Fruit fly (Drosophila melanogaster): ENCODE measurements around the gene Fur1.

The Fur1 gene

dm6 chr3R:25489116-25489515, 16.3 kb upstream of the Fur1 start (continued):
- TF ChIP-seq vfl (GFP tag; optimal IDR thresholded peaks at IDR 0.05): no peak
- TF ChIP-seq hth (optimal IDR thresholded peaks at IDR 0.05): no peak
- no peak for TF ChIP-seq Rx (GFP tag; IDR thresholded peaks at IDR 0.05)
- TF ChIP-seq ranshi (GFP tag; IDR thresholded peaks at IDR 0.05): peak; percentile 63
- no peak for TF ChIP-seq Pdp1 (GFP tag; optimal IDR thresholded peaks at IDR 0.05)
- no peak for TF ChIP-seq CG10565 (GFP tag; optimal IDR thresholded peaks at IDR 0.05)
- peak in 1 of 2 experiments; percentile 51 for TF ChIP-seq Eip74EF (GFP tag; optimal IDR thresholded peaks at IDR 0.05)
- TF ChIP-seq gfzf (GFP tag; optimal IDR thresholded peaks at IDR 0.05): no peak
- no peak for TF ChIP-seq ash1 (GFP tag; optimal IDR thresholded peaks at IDR 0.05)
- TF ChIP-seq CG4820 (GFP tag; optimal IDR thresholded peaks at IDR 0.05): peak; percentile 56
- no peak; the same call in 1 of the 2 replicates for TF ChIP-seq wdn (GFP tag; IDR thresholded peaks at IDR 0.05)
- no peak for TF ChIP-seq Dll (GFP tag; IDR thresholded peaks at IDR 0.05; ENCODE audit: partially characterized antibody)
- TF ChIP-seq MESR4 (GFP tag; optimal IDR thresholded peaks at IDR 0.05): no peak
- peak; percentile 68 for TF ChIP-seq CG2875 (GFP tag; optimal IDR thresholded peaks at IDR 0.05)
- TF ChIP-seq her (GFP tag; optimal IDR thresholded peaks at IDR 0.05): no peak
- peak; percentile 68 for TF ChIP-seq CG12104 (GFP tag; optimal IDR thresholded peaks at IDR 0.05)
- TF ChIP-seq danr (GFP tag; IDR thresholded peaks at IDR 0.05): peak; percentile 42; the same call in 1 of the 2 replicates
- no peak for TF ChIP-seq Stat92E (GFP tag; optimal IDR thresholded peaks at IDR 0.05)
- TF ChIP-seq CG14441 (GFP tag; IDR thresholded peaks at IDR 0.05): peak; percentile 55; the same call in 1 of the 2 replicates
- TF ChIP-seq CG8944 (GFP tag; optimal IDR thresholded peaks at IDR 0.05): no peak
- TF ChIP-seq ac (GFP tag; optimal IDR thresholded peaks at IDR 0.05): no peak
- peak; percentile 85 for TF ChIP-seq CG2712 (tag; optimal IDR thresholded peaks at IDR 0.05)
- peak; percentile 8 for TF ChIP-seq CG18476 (GFP tag; optimal IDR thresholded peaks at IDR 0.05)
- TF ChIP-seq CG8089 (GFP tag; optimal IDR thresholded peaks at IDR 0.05): no peak
- no peak for TF ChIP-seq knrl (GFP tag; IDR thresholded peaks at IDR 0.05; ENCODE audit: partially characterized antibody)
- peak; percentile 69 for TF ChIP-seq phol (tag; optimal IDR thresholded peaks at IDR 0.05)
- TF ChIP-seq Med (GFP tag): peak; percentile 54
- no peak for TF ChIP-seq Side (GFP tag; optimal IDR thresholded peaks at IDR 0.05)
- TF ChIP-seq cato (GFP tag; optimal IDR thresholded peaks at IDR 0.05; ENCODE audit: borderline replicate concordance): no peak
- TF ChIP-seq Ets97D (GFP tag; optimal IDR thresholded peaks at IDR 0.05): no peak
- TF ChIP-seq CG11456 (GFP tag; IDR thresholded peaks at IDR 0.05): no peak
- peak; percentile 56 for TF ChIP-seq CG18764 (GFP tag; optimal IDR thresholded peaks at IDR 0.05)
- no peak for TF ChIP-seq CG3995 (GFP tag; optimal IDR thresholded peaks at IDR 0.05)
- TF ChIP-seq Dref (GFP tag; IDR thresholded peaks at IDR 0.05): no peak
- peak; percentile 19 for TF ChIP-seq CG10462 (GFP tag; optimal IDR thresholded peaks at IDR 0.05)
- no peak for TF ChIP-seq bab2 (GFP tag; optimal IDR thresholded peaks at IDR 0.05)
- TF ChIP-seq dati (GFP tag; IDR thresholded peaks at IDR 0.05): no peak; the same call in 1 of the 2 replicates
- no peak for TF ChIP-seq CG12219 (GFP tag; optimal IDR thresholded peaks at IDR 0.05)
- no peak for TF ChIP-seq TFAM (GFP tag; optimal IDR thresholded peaks at IDR 0.05)
- peak; percentile 61; the same call in 1 of the 2 replicates for TF ChIP-seq ara (GFP tag; IDR thresholded peaks at IDR 0.05)
- peak; percentile 70; the same call in 1 of the 3 replicates for TF ChIP-seq ci (GFP tag; IDR thresholded peaks at IDR 0.05)
- no peak for TF ChIP-seq tio (GFP tag; optimal IDR thresholded peaks at IDR 0.05)
- no peak for TF ChIP-seq crol (GFP tag; IDR thresholded peaks at IDR 0.05)
- TF ChIP-seq Max (GFP tag; optimal IDR thresholded peaks at IDR 0.05): peak; percentile 29
- no peak for TF ChIP-seq Sry-β (GFP tag; optimal IDR thresholded peaks at IDR 0.05)
- TF ChIP-seq al (GFP tag; IDR thresholded peaks at IDR 0.05): no peak
- peak; percentile 75 for TF ChIP-seq unpg (GFP tag; optimal IDR thresholded peaks at IDR 0.05)
- TF ChIP-seq CG2116 (GFP tag; optimal IDR thresholded peaks at IDR 0.05): no peak
- no peak for TF ChIP-seq sima (GFP tag; optimal IDR thresholded peaks at IDR 0.05)
- TF ChIP-seq mld (GFP tag; IDR thresholded peaks at IDR 0.05; ENCODE audit: partially characterized antibody): no peak
- TF ChIP-seq Dad (GFP tag; optimal IDR thresholded peaks at IDR 0.05): no peak
